Worm (Caenorhabditis elegans): ENCODE measurements around the gene F58A4.1.

Gene F58A4.1

DNA sequence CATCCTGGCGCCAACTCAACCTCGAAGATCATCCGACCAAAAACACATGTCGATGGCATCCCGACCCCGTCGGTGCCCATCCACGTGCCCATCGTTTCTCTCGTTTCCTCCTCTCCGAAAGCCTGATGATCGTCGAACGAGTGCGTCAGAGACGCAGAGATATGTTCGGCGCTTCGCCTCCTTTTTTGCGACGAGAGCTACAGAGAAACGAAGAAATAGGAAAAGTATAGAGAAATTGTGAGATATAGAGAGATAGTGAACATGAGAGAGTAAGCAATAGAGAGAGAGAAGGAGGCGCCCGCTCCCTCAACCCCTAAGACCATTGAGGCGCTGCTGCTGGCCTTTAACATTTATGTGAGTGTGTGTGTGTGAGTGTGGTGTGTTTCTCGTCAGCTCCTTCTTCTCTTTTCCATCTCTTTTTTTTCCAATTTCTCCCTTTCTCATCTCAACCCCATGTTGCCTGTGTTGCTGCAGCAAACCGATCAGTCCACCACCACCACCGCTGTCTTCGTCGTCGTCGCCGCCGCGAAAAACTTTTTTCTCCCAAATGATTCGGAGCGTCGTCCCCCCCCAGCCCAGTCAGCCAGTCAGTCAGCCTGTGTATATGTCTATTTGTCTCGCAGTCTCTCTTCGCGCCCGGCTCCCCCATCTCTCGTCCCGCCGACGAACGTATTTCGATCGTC is 21.0 kb downstream of the F58A4.1 start, which contains the start of gene hlh-11 (continued):
- TF ChIP-seq let-526 (GFP tag; IDR thresholded peaks at IDR 0.05) (0 out of 2 replicates have a peak, but pooled peaks have one; percentile 16), atf-7 (tag; optimal IDR thresholded peaks at IDR 0.05) (peak; percentile 52), ztf-26 (tag; optimal IDR thresholded peaks at IDR 0.05) (peak; percentile 69), madf-6 (GFP tag; IDR thresholded peaks at IDR 0.05) (no peak), lin-26 (GFP tag; IDR thresholded peaks at IDR 0.05) (peak; percentile 15; the same call in 1 of the 2 replicates), gei-17 (GFP tag; optimal IDR thresholded peaks at IDR 0.05) (peak; percentile 69), mel-28 (tag; optimal IDR thresholded peaks at IDR 0.05; ENCODE audit: borderline replicate concordance) (peak; percentile 8), ceh-91 (GFP tag; IDR thresholded peaks at IDR 0.05) (no peak), ceh-58 (GFP tag; IDR thresholded peaks at IDR 0.05) (no peak), hrde-1 (tag; optimal IDR thresholded peaks at IDR 0.05; ENCODE audit: borderline replicate concordance) (no peak), hmg-20 (GFP tag; IDR thresholded peaks at IDR 0.05) (no peak), let-607 (tag; optimal IDR thresholded peaks at IDR 0.05) (peak; percentile 16 to 68), egrh-3 (GFP tag; IDR thresholded peaks at IDR 0.05) (peak; percentile 89), B0035.1 (tag; optimal IDR thresholded peaks at IDR 0.05) (peak; percentile 44), nhr-90 (tag; optimal IDR thresholded peaks at IDR 0.05) (peak; percentile 74), ama-1 (optimal IDR thresholded peaks at IDR 0.05) (no peak), ama-1 (GFP tag; optimal IDR thresholded peaks at IDR 0.05) (no peak), pbrm-1 (GFP tag; IDR thresholded peaks at IDR 0.05) (peak; percentile 64), Y53G8AR.9 (GFP tag; conservative IDR thresholded peaks at IDR 0.05) (no peak; the same call in 1 of the 2 replicates), dox-1 (GFP tag; IDR thresholded peaks at IDR 0.05) (peak; percentile 75), madf-3 (GFP tag; IDR thresholded peaks at IDR 0.05) (no peak), attf-3 (GFP tag; conservative IDR thresholded peaks at IDR 0.05) (peak; percentile 23; the same call in 1 of the 2 replicates), lsy-27 (tag; optimal IDR thresholded peaks at IDR 0.05; ENCODE audit: borderline replicate concordance, insufficient read depth) (no peak), sptf-2 (GFP tag; optimal IDR thresholded peaks at IDR 0.05) (no peak), pha-4 (tag; optimal IDR thresholded peaks at IDR 0.05) (no peak), ceh-79 (tag; optimal IDR thresholded peaks at IDR 0.05) (no peak), rcor-1 (GFP tag; IDR thresholded peaks at IDR 0.05) (peak; percentile 27; the same call in 1 of the 2 replicates), D2030.7 (GFP tag; IDR thresholded peaks at IDR 0.05) (no peak), Y67H2A.10 (GFP tag; conservative IDR thresholded peaks at IDR 0.05) (no peak), hlh-26 (GFP tag; conservative IDR thresholded peaks at IDR 0.05) (no peak), F55B11.4 (tag; optimal IDR thresholded peaks at IDR 0.05; ENCODE audit: borderline replicate concordance, insufficient read depth) (no peak), C06A6.2 (GFP tag; conservative IDR thresholded peaks at IDR 0.05) (peak; percentile 69), K11D2.4 (GFP tag; IDR thresholded peaks at IDR 0.05) (no peak; the same call in 1 of the 2 replicates), tbx-9 (tag; optimal IDR thresholded peaks at IDR 0.05; ENCODE audit: borderline replicate concordance) (no peak), nhr-120 (GFP tag; IDR thresholded peaks at IDR 0.05) (no peak), B0019.2 (GFP tag; conservative IDR thresholded peaks at IDR 0.05) (no peak), tlf-1 (GFP tag; optimal IDR thresholded peaks at IDR 0.05) (peak; percentile 54), ceh-27 (GFP tag; optimal IDR thresholded peaks at IDR 0.05) (peak; percentile 24), dpff-1 (tag; optimal IDR thresholded peaks at IDR 0.05) (no peak), aptf-2 (GFP tag; conservative IDR thresholded peaks at IDR 0.05) (no peak), T07F8.4 (tag; optimal IDR thresholded peaks at IDR 0.05) (no peak)

Data from whole organism, young adult.